Fruit fly (Drosophila melanogaster) whole organism, embryonic: Measurements from ENCODE around the gene crol.

ENCODE experiments used
- Atf6 ChIP-seq: fragments of 200-800 bp; sonication (Bioruptor generic); IDR thresholded peaks from 2 replicates; pipeline ENCODE4 v1.3.6; 2022; ENCODE audit warnings: missing biosample characterization, missing genetic modification characterization
- B-H2 ChIP-seq: fragments of 200-800 bp; sonication (Bioruptor generic); optimal IDR thresholded peaks from 2 replicates; lab custom pipeline; 2018; ENCODE audit warnings: missing biosample characterization, mild to moderate bottlenecking, missing genetic modification characterization
- CG10274 ChIP-seq: fragments of 200-800 bp; sonication (Bioruptor generic); optimal IDR thresholded peaks from 3 replicates; lab custom pipeline; 2017; ENCODE audit warnings: missing biosample characterization, mild to moderate bottlenecking, missing genetic modification characterization
- CG12104 ChIP-seq: fragments of 200-800 bp; sonication (Bioruptor generic); optimal IDR thresholded peaks from 3 replicates; lab custom pipeline; 2016; ENCODE audit warnings: missing biosample characterization, missing genetic modification characterization
- CG13775 ChIP-seq: fragments of 200-800 bp; sonication (Bioruptor generic); optimal IDR thresholded peaks from 3 replicates; lab custom pipeline; 2017; ENCODE audit warnings: missing biosample characterization, mild to moderate bottlenecking, missing genetic modification characterization
- CG14667 ChIP-seq: fragments of 200-800 bp; sonication (Bioruptor generic); IDR thresholded peaks from 2 replicates; pipeline ENCODE4 v1.3.6; 2022; ENCODE audit warnings: missing biosample characterization, missing genetic modification characterization
- CG15269 ChIP-seq: fragments of 200-800 bp; sonication (Bioruptor generic); optimal IDR thresholded peaks from 2 replicates; lab custom pipeline; 2018; ENCODE audit warnings: missing biosample characterization, mild to moderate bottlenecking, missing genetic modification characterization, moderate library complexity
- CG2199 ChIP-seq: fragments of 200-800 bp; sonication (Bioruptor generic); IDR thresholded peaks from 3 replicates; pipeline ENCODE4 v1.3.6; 2022; ENCODE audit warnings: missing biosample characterization, missing genetic modification characterization
- CG6654 ChIP-seq: fragments of 200-800 bp; sonication (Bioruptor generic); optimal IDR thresholded peaks from 2 replicates; lab custom pipeline; 2017; ENCODE audit warnings: missing biosample characterization, mild to moderate bottlenecking, missing genetic modification characterization
- CG7372 ChIP-seq: fragments of 200-800 bp; sonication (Bioruptor generic); IDR thresholded peaks from 2 replicates; pipeline ENCODE4 v1.3.6; 2022; ENCODE audit warnings: missing biosample characterization, missing genetic modification characterization
- CG7556 ChIP-seq: fragments of 200-800 bp; sonication (Bioruptor generic); optimal IDR thresholded peaks from 2 replicates; lab custom pipeline; 2017; ENCODE audit warnings: missing biosample characterization, mild to moderate bottlenecking, missing genetic modification characterization
- CG9437 ChIP-seq: fragments of 200-800 bp; sonication (Bioruptor generic); optimal IDR thresholded peaks from 2 replicates; lab custom pipeline; 2018; ENCODE audit warnings: missing biosample characterization, mild to moderate bottlenecking, missing genetic modification characterization
- E2f1 ChIP-seq: fragments of 200-800 bp; sonication (Bioruptor generic); IDR thresholded peaks from 2 replicates; pipeline ENCODE4 v1.3.6; 2022; ENCODE audit warnings: missing biosample characterization, missing genetic modification characterization
- Hand ChIP-seq: fragments of 200-800 bp; sonication (Bioruptor generic); optimal IDR thresholded peaks from 2 replicates; lab custom pipeline; 2017; ENCODE audit warnings: mild to moderate bottlenecking, missing biosample characterization, missing genetic modification reagents, missing genetic modification characterization
- MBD-R2 ChIP-seq: fragments of 200-800 bp; sonication (Bioruptor generic); IDR thresholded peaks from 2 replicates; pipeline ENCODE4 v1.3.6; 2022; ENCODE audit warnings: missing biosample characterization, missing genetic modification characterization
- Mrtf ChIP-seq: fragments of 200-800 bp; sonication (Bioruptor generic); IDR thresholded peaks from 3 replicates; pipeline ENCODE4 v1.3.6; 2022; ENCODE audit warnings: missing biosample characterization, missing genetic modification characterization
- Neu2 ChIP-seq: fragments of 200-800 bp; sonication (Bioruptor generic); optimal IDR thresholded peaks from 3 replicates; lab custom pipeline; 2016; ENCODE audit warnings: missing biosample characterization, missing genetic modification characterization, borderline replicate concordance
- Opbp ChIP-seq: fragments of 200-800 bp; sonication (Bioruptor generic); IDR thresholded peaks from 3 replicates; pipeline ENCODE4 v1.3.6; 2022; ENCODE audit warnings: missing biosample characterization, missing genetic modification characterization; ENCODE audit not compliant: partially characterized antibody
- Trl ChIP-seq, 3 experiments: fragments of >200 bp in 2 of 3; fragments of 200-800 bp in 1 of 3; sonication (Bioruptor generic) in 1 of 3; optimal IDR thresholded peaks; 2 replicates in 1 of 3; 3 replicates in 2 of 3; lab custom pipeline; 2016 to 2017; ENCODE audit warnings: missing biosample characterization in 1 of 3, missing genetic modification characterization in 1 of 3
- al ChIP-seq: fragments of 200-800 bp; sonication (Bioruptor generic); IDR thresholded peaks from 2 replicates; pipeline ENCODE4 v1.3.6; 2022; ENCODE audit warnings: missing biosample characterization, missing genetic modification characterization
- bsh ChIP-seq, 2 experiments: fragments of 200-800 bp; sonication (Bioruptor generic); optimal IDR thresholded peaks; 2 replicates each; lab custom pipeline; 2017 to 2018; ENCODE audit warnings: mild to moderate bottlenecking in 2 of 2, missing biosample characterization in 2 of 2, missing genetic modification characterization in 2 of 2, moderate library complexity in 1 of 2
- dmrt99B ChIP-seq: fragments of 200-800 bp; sonication (Bioruptor generic); optimal IDR thresholded peaks from 2 replicates; lab custom pipeline; 2018; ENCODE audit warnings: missing biosample characterization, mild to moderate bottlenecking, missing genetic modification characterization, moderate library complexity
- esg ChIP-seq: fragments of 200-800 bp; sonication (Bioruptor generic); conservative IDR thresholded peaks from 2 replicates; pipeline ENCODE4 v1.3.6; 2022; ENCODE audit warnings: missing biosample characterization, missing genetic modification characterization
- eyg ChIP-seq: fragments of 200-800 bp; sonication (Bioruptor generic); optimal IDR thresholded peaks from 3 replicates; lab custom pipeline; 2016; ENCODE audit warnings: missing biosample characterization, missing genetic modification characterization
- hth ChIP-seq: fragments of >200 bp; optimal IDR thresholded peaks from 2 replicates; lab custom pipeline; 2017; ENCODE audit warnings: inconsistent platforms
- ind ChIP-seq: fragments of 200-800 bp; sonication (Bioruptor generic); optimal IDR thresholded peaks from 3 replicates; lab custom pipeline; 2016; ENCODE audit warnings: missing biosample characterization, missing genetic modification characterization
- jigr1 ChIP-seq: fragments of 200-800 bp; sonication (Bioruptor generic); IDR thresholded peaks from 3 replicates; pipeline ENCODE4 v1.3.6; 2022; ENCODE audit warnings: missing biosample characterization, missing genetic modification characterization
- jing ChIP-seq: fragments of 200-800 bp; sonication (Bioruptor generic); optimal IDR thresholded peaks from 2 replicates; lab custom pipeline; 2018; ENCODE audit warnings: missing biosample characterization, mild to moderate bottlenecking, missing genetic modification characterization
- jumu ChIP-seq: fragments of 200-800 bp; sonication (Bioruptor generic); optimal IDR thresholded peaks from 3 replicates; lab custom pipeline; 2016; ENCODE audit warnings: missing biosample characterization, missing genetic modification characterization
- lbe ChIP-seq: fragments of 200-800 bp; sonication (Bioruptor generic); optimal IDR thresholded peaks from 2 replicates; lab custom pipeline; 2016; ENCODE audit warnings: missing biosample characterization, mild to moderate bottlenecking, missing genetic modification characterization
- pros ChIP-seq: fragments of 200-800 bp; sonication (Bioruptor generic); optimal IDR thresholded peaks from 3 replicates; lab custom pipeline; 2019; ENCODE audit warnings: missing biosample characterization, mild to moderate bottlenecking, missing genetic modification characterization, moderate library complexity
- sqz ChIP-seq: fragments of 200-800 bp; sonication (Bioruptor generic); optimal IDR thresholded peaks from 3 replicates; lab custom pipeline; 2018; ENCODE audit warnings: missing biosample characterization, mild to moderate bottlenecking, missing genetic modification characterization
- ssp ChIP-seq: fragments of 200-800 bp; sonication (Bioruptor generic); IDR thresholded peaks from 2 replicates; pipeline ENCODE4 v1.3.6; 2022; ENCODE audit warnings: missing biosample characterization, missing genetic modification characterization
- usp ChIP-seq: fragments of >200 bp; optimal IDR thresholded peaks from 2 replicates; lab custom pipeline; 2017; ENCODE audit warnings: missing biosample characterization, missing genetic modification characterization
- vnd ChIP-seq: fragments of 200-800 bp; sonication (Bioruptor generic); IDR thresholded peaks from 3 replicates; pipeline ENCODE4 v1.3.6; 2022; ENCODE audit warnings: missing biosample characterization, missing genetic modification characterization; ENCODE audit not compliant: partially characterized antibody
- wdn ChIP-seq: fragments of 200-800 bp; sonication (Bioruptor generic); IDR thresholded peaks from 2 replicates; pipeline ENCODE4 v1.3.6; 2022; ENCODE audit warnings: missing biosample characterization, missing genetic modification characterization

The crol gene

DNA sequence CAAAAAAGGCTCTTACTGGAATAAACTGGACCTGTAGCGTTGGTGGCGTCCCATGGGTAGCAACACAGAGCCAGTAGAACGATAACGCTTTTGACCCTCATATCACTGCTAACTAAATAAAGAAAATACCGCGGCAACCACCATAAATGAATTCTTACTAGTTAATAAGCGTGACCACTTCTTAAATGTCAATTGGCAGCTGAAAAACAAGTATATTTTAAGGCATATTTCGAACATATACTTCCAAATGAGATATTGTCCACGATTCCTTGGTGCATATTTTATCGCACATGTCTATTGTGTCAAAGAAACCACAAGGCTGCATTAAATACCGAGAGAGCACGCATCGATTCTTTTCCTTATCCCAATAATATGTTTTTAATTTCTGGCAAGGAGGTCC is 55.3 kb downstream of the crol start, which contains the start of gene CG42471:
CG42471 (minus strand) TSS at position 101 of the 400 bp plus-strand sequence.
- TF ChIP-seq Trl (optimal IDR thresholded peaks at IDR 0.05; lab: Kevin White, UChicago) (no peak), Trl (GFP tag; optimal IDR thresholded peaks at IDR 0.05; lab: Kevin White, UChicago) (no peak), jumu (no peak), CG13775 (GFP tag; lab: Kevin White, UChicago) (no peak), vnd (GFP tag; lab: Robert Waterston, UW) (no peak), CG9437 (GFP tag; lab: Kevin White, UChicago) (no peak), ind (GFP tag; lab: Kevin White, UChicago) (no peak), E2f1 (GFP tag; lab: Robert Waterston, UW) (no peak), CG15269 (tag; lab: Kevin White, UChicago) (no peak), ssp (GFP tag; lab: Robert Waterston, UW) (no peak), usp (GFP tag; lab: Kevin White, UChicago) (no peak), Hand (GFP tag; lab: Kevin White, UChicago) (no peak), Neu2 (GFP tag; lab: Kevin White, UChicago) (no peak), eyg (GFP tag; lab: Kevin White, UChicago) (no peak), CG6654 (GFP tag; lab: Kevin White, UChicago) (no peak), bsh (GFP tag; optimal IDR thresholded peaks at IDR 0.05; lab: Kevin White, UChicago) (no peak), CG7556 (GFP tag; lab: Kevin White, UChicago) (no peak), jing (GFP tag; lab: Kevin White, UChicago) (no peak), Opbp (GFP tag; lab: Robert Waterston, UW) (no peak)

DNA sequence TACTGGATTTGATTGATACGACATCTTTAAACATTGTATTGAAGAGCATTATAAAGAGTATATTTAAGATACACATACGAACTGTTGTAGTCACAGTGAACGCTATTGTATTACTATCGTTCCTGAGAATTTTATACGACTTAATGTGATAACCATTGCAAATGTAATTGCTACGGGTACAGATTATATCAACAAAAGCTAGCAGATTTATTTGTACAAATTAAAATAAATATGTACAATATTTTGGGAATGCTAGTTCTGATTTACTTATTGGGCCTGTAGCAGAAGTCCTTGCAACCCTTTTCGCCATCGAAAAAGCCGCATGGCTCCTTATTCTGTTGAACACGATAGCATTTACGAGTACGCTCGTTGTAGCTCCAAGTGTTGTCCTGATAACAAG is 55.8 kb downstream of the crol start, which contains the start of gene CG42470:
CG42470 (minus strand) TSS at position 101 of the 400 bp plus-strand sequence.
- TF ChIP-seq CG10274 (GFP tag; lab: Kevin White, UChicago) (no peak), wdn (GFP tag; lab: Robert Waterston, UW) (no peak), lbe (GFP tag; lab: Kevin White, UChicago) (no peak), hth (lab: Kevin White, UChicago) (no peak), sqz (GFP tag; lab: Kevin White, UChicago) (no peak), esg (GFP tag; lab: Robert Waterston, UW) (no peak), pros (no peak), Atf6 (GFP tag; lab: Robert Waterston, UW) (no peak), MBD-R2 (GFP tag; lab: Robert Waterston, UW) (no peak), CG14667 (GFP tag; lab: Robert Waterston, UW) (no peak), CG7372 (no peak), B-H2 (no peak), CG12104 (no peak), al (GFP tag; lab: Robert Waterston, UW) (no peak), CG2199 (GFP tag; lab: Robert Waterston, UW) (no peak), Neu2 (GFP tag; lab: Kevin White, UChicago) (no peak), dmrt99B (tag; lab: Kevin White, UChicago) (no peak), Mrtf (GFP tag; lab: Robert Waterston, UW) (no peak), jigr1 (GFP tag; lab: Robert Waterston, UW) (no peak)
